Worm (Caenorhabditis elegans) whole organism, late embryonic: ENCODE measurements around the gene M04D8.4.

Experiments
- C08G9.2 ChIP-seq: sonication (generic microtip); optimal IDR thresholded peaks from 2 replicates; lab custom pipeline; 2016; ENCODE audit warnings: mild to moderate bottlenecking, missing genetic modification characterization, moderate library complexity, missing compliant biosample characterization
- C38D4.7 ChIP-seq: fragments of 200-800 bp; sonication (Bioruptor generic); optimal IDR thresholded peaks from 2 replicates; lab custom pipeline; 2018; ENCODE audit warnings: mild to moderate bottlenecking, missing genetic modification characterization, moderate library complexity, missing compliant biosample characterization
- F13H6.1 ChIP-seq: sonication (generic microtip); optimal IDR thresholded peaks from 2 replicates; lab custom pipeline; 2016; ENCODE audit warnings: missing genetic modification characterization, missing compliant biosample characterization
- K02D7.2 ChIP-seq: sonication (generic microtip); optimal IDR thresholded peaks from 2 replicates; lab custom pipeline; 2017; ENCODE audit warnings: mild to moderate bottlenecking, missing genetic modification characterization, missing compliant biosample characterization
- Y22D7AL.16 ChIP-seq: sonication (generic microtip); optimal IDR thresholded peaks from 2 replicates; lab custom pipeline; 2016; ENCODE audit warnings: missing genetic modification characterization, missing compliant biosample characterization
- ama-1 ChIP-seq: fragments of 150-350 bp; optimal IDR thresholded peaks from 2 replicates; lab custom pipeline; 2014
- ceh-18 ChIP-seq: sonication (generic microtip); optimal IDR thresholded peaks from 2 replicates; lab custom pipeline; 2016; ENCODE audit warnings: missing genetic modification characterization, missing compliant biosample characterization
- ceh-2 ChIP-seq: sonication (generic microtip); optimal IDR thresholded peaks from 2 replicates; lab custom pipeline; 2016; ENCODE audit warnings: missing genotype, missing genetic modification characterization, missing compliant biosample characterization
- ceh-22 ChIP-seq: sonication (generic microtip); optimal IDR thresholded peaks from 2 replicates; lab custom pipeline; 2017; ENCODE audit warnings: missing biosample characterization, missing genetic modification characterization
- ceh-24 ChIP-seq: sonication (generic microtip); optimal IDR thresholded peaks from 2 replicates; lab custom pipeline; 2016; ENCODE audit warnings: mild to moderate bottlenecking, missing genetic modification characterization, missing compliant biosample characterization
- ceh-48 ChIP-seq: sonication (generic microtip); optimal IDR thresholded peaks from 2 replicates; lab custom pipeline; 2016; ENCODE audit warnings: missing genetic modification characterization, inconsistent platforms, missing compliant biosample characterization
- che-1 ChIP-seq: sonication (generic microtip); optimal IDR thresholded peaks from 2 replicates; lab custom pipeline; 2016; ENCODE audit warnings: mild to moderate bottlenecking, missing genetic modification characterization, missing compliant biosample characterization
- dve-1 ChIP-seq: sonication (generic microtip); optimal IDR thresholded peaks from 2 replicates; lab custom pipeline; 2017; ENCODE audit warnings: antibody characterized with exemption, mild to moderate bottlenecking, missing genetic modification characterization, missing compliant biosample characterization
- elt-4 ChIP-seq: sonication (generic microtip); optimal IDR thresholded peaks from 2 replicates; lab custom pipeline; 2016; ENCODE audit warnings: missing genetic modification characterization, missing compliant biosample characterization
- ets-4 ChIP-seq: sonication (generic microtip); optimal IDR thresholded peaks from 2 replicates; lab custom pipeline; 2016; ENCODE audit warnings: missing genetic modification characterization, missing compliant biosample characterization
- fkh-10 ChIP-seq: fragments of 150-350 bp; optimal IDR thresholded peaks from 2 replicates; lab custom pipeline; 2014; ENCODE audit warnings: missing biosample characterization, missing genetic modification reagents, missing genetic modification characterization
- hlh-6 ChIP-seq: sonication (generic microtip); optimal IDR thresholded peaks from 2 replicates; lab custom pipeline; 2016; ENCODE audit warnings: missing genotype, missing genetic modification characterization, missing compliant biosample characterization
- madf-2 ChIP-seq: sonication (generic microtip); optimal IDR thresholded peaks from 2 replicates; lab custom pipeline; 2017; ENCODE audit warnings: missing genetic modification characterization, missing compliant biosample characterization
- nfya-1 ChIP-seq: sonication (generic microtip); optimal IDR thresholded peaks from 2 replicates; lab custom pipeline; 2017; ENCODE audit warnings: missing genetic modification characterization, mild to moderate bottlenecking, missing compliant biosample characterization, antibody characterized with exemption, moderate library complexity
- nhr-232 ChIP-seq: sonication (generic microtip); optimal IDR thresholded peaks from 2 replicates; lab custom pipeline; 2016; ENCODE audit warnings: missing genetic modification characterization, missing compliant biosample characterization
- npax-4 ChIP-seq: sonication (generic microtip); optimal IDR thresholded peaks from 2 replicates; lab custom pipeline; 2016; ENCODE audit warnings: missing genetic modification characterization, missing compliant biosample characterization
- odd-2 ChIP-seq: sonication (generic microtip); optimal IDR thresholded peaks from 2 replicates; lab custom pipeline; 2017; ENCODE audit warnings: antibody characterized with exemption, mild to moderate bottlenecking, missing genetic modification characterization, missing compliant biosample characterization
- pat-9 ChIP-seq: fragments of 200-800 bp; sonication (Bioruptor generic); optimal IDR thresholded peaks from 2 replicates; lab custom pipeline; 2018; ENCODE audit warnings: mild to moderate bottlenecking, missing genetic modification characterization, moderate library complexity, missing compliant biosample characterization
- pax-1 ChIP-seq: fragments of 150-350 bp; optimal IDR thresholded peaks from 2 replicates; lab custom pipeline; 2014; ENCODE audit warnings: missing biosample characterization, missing genetic modification characterization
- pha-4 ChIP-seq: fragments of 150-350 bp; optimal IDR thresholded peaks from 2 replicates; lab custom pipeline; 2018; ENCODE audit warnings: missing biosample characterization, missing genetic modification reagents, missing genetic modification characterization
- ref-2 ChIP-seq: sonication (generic microtip); optimal IDR thresholded peaks from 2 replicates; lab custom pipeline; 2016; ENCODE audit warnings: missing genetic modification characterization, missing compliant biosample characterization
- rnt-1 ChIP-seq: sonication (generic microtip); optimal IDR thresholded peaks from 2 replicates; lab custom pipeline; 2016; ENCODE audit warnings: missing genetic modification characterization, missing compliant biosample characterization
- sox-2 ChIP-seq: fragments of 200-800 bp; sonication (Bioruptor generic); IDR thresholded peaks from 2 replicates; pipeline ENCODE4 v1.3.6; 2022; ENCODE audit warnings: missing genetic modification reagents, missing genetic modification characterization, missing compliant biosample characterization
- sox-4 ChIP-seq: sonication (generic microtip); optimal IDR thresholded peaks from 2 replicates; lab custom pipeline; 2017; ENCODE audit warnings: mild to moderate bottlenecking, missing genetic modification characterization, inconsistent platforms, missing compliant biosample characterization
- ttx-3 ChIP-seq: sonication (generic microtip); optimal IDR thresholded peaks from 2 replicates; lab custom pipeline; 2016; ENCODE audit warnings: missing genetic modification reagents, missing genetic modification characterization, missing compliant biosample characterization
- unc-3 ChIP-seq, 2 experiments: fragments of 200-800 bp in 1 of 2; sonication (Bioruptor generic) in 1 of 2; sonication (generic microtip) in 1 of 2; conservative IDR thresholded peaks in 1 of 2; optimal IDR thresholded peaks in 1 of 2; 2 replicates each; pipeline versions ENCODE4 v1.3.6 to Lab custom; 2016 to 2022; ENCODE audit warnings: missing compliant biosample characterization in 2 of 2, missing genetic modification characterization in 2 of 2, missing genetic modification reagents in 1 of 2
- unc-86 ChIP-seq: sonication (generic microtip); optimal IDR thresholded peaks from 2 replicates; lab custom pipeline; 2016; ENCODE audit warnings: missing genetic modification characterization, missing compliant biosample characterization
- ztf-16 ChIP-seq: sonication (generic microtip); optimal IDR thresholded peaks from 2 replicates; lab custom pipeline; 2017; ENCODE audit warnings: missing genetic modification characterization, missing compliant biosample characterization

Gene M04D8.4

DNA sequence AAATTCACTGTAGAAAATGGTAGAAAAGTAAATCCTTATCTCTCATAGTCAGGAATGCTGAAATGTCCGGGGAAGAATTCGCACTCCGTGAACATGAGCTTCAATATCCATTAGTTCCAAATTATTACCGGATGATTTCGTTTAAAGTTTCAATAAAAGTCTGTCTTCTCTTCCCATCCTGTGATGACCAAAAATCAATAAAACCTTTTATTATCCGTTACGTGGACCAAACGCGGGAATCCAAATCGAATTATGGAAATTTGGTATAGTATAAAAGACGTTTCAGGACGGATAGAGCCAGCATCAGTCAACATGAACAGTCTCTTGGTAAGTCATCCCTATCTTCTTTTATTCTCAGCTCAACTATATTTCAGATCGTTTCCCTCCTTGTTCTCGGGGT, 26.2 kb downstream of the M04D8.4 start, which contains the start of gene C05B5.11:
TSS of gene C05B5.11 (plus strand) at position 301 of the 400 bp plus-strand sequence.
- TF ChIP-seq C38D4.7 (GFP tag; lab: Kevin White, UChicago) (no peak), npax-4 (tag; lab: Kevin White, UChicago) (no peak), F13H6.1 (tag; lab: Kevin White, UChicago) (no peak), odd-2 (tag; lab: Kevin White, UChicago) (no peak), ceh-18 (tag; lab: Kevin White, UChicago) (no peak)

DNA sequence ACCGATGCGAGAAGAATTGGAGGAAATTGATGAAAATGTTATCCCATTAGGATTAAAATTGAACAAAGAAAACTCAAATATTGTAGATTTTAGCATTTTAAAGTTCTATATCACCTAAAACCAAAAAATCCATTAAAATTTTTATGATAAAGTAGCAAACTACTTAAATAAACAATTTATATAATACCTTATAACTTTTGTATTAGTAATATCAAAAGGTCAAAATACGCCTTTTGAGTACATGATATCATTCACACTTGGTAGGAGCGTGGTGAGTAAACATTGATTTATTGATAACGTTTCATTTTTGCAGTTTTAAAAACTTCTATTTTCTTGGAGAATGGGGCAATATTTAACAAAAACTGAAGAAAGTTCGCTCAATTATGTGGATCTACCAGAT, 29.4 kb downstream of the M04D8.4 start, which contains the start of gene C05B5.5:
TSS of gene C05B5.5 (plus strand) at position 301 of the 400 bp plus-strand sequence.
- TF ChIP-seq Y22D7AL.16 (tag; lab: Kevin White, UChicago) (no peak), rnt-1 (tag; lab: Kevin White, UChicago) (no peak), ama-1 (lab: Kevin White, UChicago) (no peak), pax-1 (tag; lab: Kevin White, UChicago) (no peak), K02D7.2 (tag; lab: Kevin White, UChicago) (no peak), dve-1 (tag; lab: Kevin White, UChicago) (no peak), ceh-22 (tag; lab: Kevin White, UChicago) (no peak), sox-2 (GFP tag; lab: Robert Waterston, UW) (no peak), che-1 (tag; lab: Kevin White, UChicago) (no peak), F13H6.1 (tag; lab: Kevin White, UChicago) (no peak), sox-4 (tag; lab: Kevin White, UChicago) (no peak), madf-2 (tag; lab: Kevin White, UChicago) (no peak), unc-86 (tag; lab: Kevin White, UChicago) (no peak), ttx-3 (tag; lab: Kevin White, UChicago) (no peak), ceh-24 (tag; lab: Kevin White, UChicago) (no peak), nhr-232 (tag; lab: Kevin White, UChicago) (no peak), C08G9.2 (tag; lab: Kevin White, UChicago) (no peak), ceh-48 (tag; lab: Kevin White, UChicago) (no peak), ceh-2 (tag; lab: Kevin White, UChicago) (no peak)

DNA sequence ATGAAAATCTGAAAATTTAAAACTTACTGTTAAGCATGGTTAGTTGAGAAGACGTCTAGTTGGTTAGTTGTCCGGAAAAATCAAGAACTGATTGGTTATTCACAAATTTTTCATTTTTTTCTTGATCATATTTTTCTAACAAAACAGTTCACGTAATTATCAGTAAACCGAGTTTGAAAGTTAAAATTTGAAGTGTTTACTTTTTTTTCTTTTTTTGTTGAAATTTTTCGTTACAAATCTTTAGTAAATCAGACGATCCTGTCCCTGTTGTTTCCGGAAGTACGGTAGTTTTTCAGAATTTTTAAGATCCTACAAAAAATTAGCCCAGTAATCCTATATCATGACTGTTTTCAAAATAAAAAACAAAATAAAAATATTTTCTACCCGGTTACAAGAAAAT, 30.0 kb downstream of the M04D8.4 start, which contains the start of gene C05B5.2:
TSS of gene C05B5.2 (minus strand) at position 101 of the 400 bp plus-strand sequence.
- TF ChIP-seq unc-3 (GFP tag; conservative IDR thresholded peaks at IDR 0.05; lab: Robert Waterston, UW) (no peak), unc-3 (tag; optimal IDR thresholded peaks at IDR 0.05; lab: Kevin White, UChicago) (no peak), unc-86 (tag; lab: Kevin White, UChicago) (no peak), pha-4 (no peak), ceh-48 (tag; lab: Kevin White, UChicago) (no peak), ref-2 (tag; lab: Kevin White, UChicago) (no peak)

DNA sequence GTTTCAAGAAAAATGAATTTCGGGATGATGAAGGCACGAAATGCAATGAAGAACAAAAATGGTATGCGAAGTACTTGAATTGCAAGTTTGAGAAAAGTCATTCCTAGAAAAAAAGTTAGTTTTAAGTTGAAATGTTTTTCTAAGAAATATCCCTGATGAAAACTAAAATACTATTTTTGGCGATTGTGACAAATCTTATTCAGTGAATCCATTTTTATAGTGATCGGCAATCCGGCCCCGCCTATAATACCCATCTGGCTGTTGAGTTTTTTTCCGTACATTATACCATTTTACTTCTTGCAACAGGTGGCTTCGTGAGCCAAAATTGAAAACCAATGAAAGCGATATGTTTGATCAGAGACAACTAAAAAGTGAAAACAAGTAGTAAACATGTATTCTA, 31.2 kb downstream of the M04D8.4 start, which contains the start of gene C05B5.17:
TSS of gene C05B5.17 (minus strand) at position 101 of the 400 bp plus-strand sequence.
- no peak for TF ChIP-seq ceh-48 (tag; lab: Kevin White, UChicago)
- no peak for TF ChIP-seq che-1 (tag; lab: Kevin White, UChicago)
- TF ChIP-seq ets-4 (tag; lab: Kevin White, UChicago), result no peak
- TF ChIP-seq K02D7.2 (tag; lab: Kevin White, UChicago), result no peak
- TF ChIP-seq ref-2 (tag; lab: Kevin White, UChicago), result no peak
- no peak for TF ChIP-seq hlh-6 (tag; lab: Kevin White, UChicago)
- TF ChIP-seq fkh-10, result no peak
- no peak for TF ChIP-seq npax-4 (tag; lab: Kevin White, UChicago)
- no peak for TF ChIP-seq ztf-16 (tag; lab: Kevin White, UChicago)
- no peak for TF ChIP-seq pat-9 (tag; lab: Kevin White, UChicago)
- no peak for TF ChIP-seq elt-4 (tag; lab: Kevin White, UChicago)
- no peak for TF ChIP-seq unc-3 (GFP tag; conservative IDR thresholded peaks at IDR 0.05; lab: Robert Waterston, UW)
- TF ChIP-seq unc-3 (tag; optimal IDR thresholded peaks at IDR 0.05; lab: Kevin White, UChicago), result no peak
- TF ChIP-seq nfya-1 (tag; lab: Kevin White, UChicago), result no peak
- no peak for TF ChIP-seq rnt-1 (tag; lab: Kevin White, UChicago)
- TF ChIP-seq sox-4 (tag; lab: Kevin White, UChicago), result no peak
